Worm (Caenorhabditis elegans) whole organism, midembryonic: Measurements from ENCODE around the gene ttr-36.

Experiments used
- T22C8.4 ChIP-seq: fragments of 200-800 bp; sonication (Bioruptor generic); IDR thresholded peaks from 2 replicates; pipeline ENCODE4 v1.3.6; 2022; ENCODE audit warnings: missing genetic modification characterization, missing compliant biosample characterization
- cog-1 ChIP-seq: sonication (generic microtip); optimal IDR thresholded peaks from 2 replicates; lab custom pipeline; 2016; ENCODE audit warnings: missing genetic modification characterization, missing compliant biosample characterization
- flt-1 ChIP-seq: fragments of 200-800 bp; sonication (Bioruptor generic); IDR thresholded peaks from 2 replicates; pipeline ENCODE4 v1.3.6; 2022; ENCODE audit warnings: missing genetic modification characterization, missing compliant biosample characterization
- klf-2 ChIP-seq: fragments of 200-800 bp; sonication (Bioruptor generic); conservative IDR thresholded peaks from 2 replicates; pipeline ENCODE4 v1.3.6; 2022; ENCODE audit warnings: missing genetic modification reagents, missing genetic modification characterization, missing compliant biosample characterization
- med-1 ChIP-seq: sonication (generic microtip); optimal IDR thresholded peaks from 2 replicates; lab custom pipeline; 2017; ENCODE audit warnings: missing genetic modification characterization, mild to moderate bottlenecking, missing compliant biosample characterization, antibody characterized with exemption, missing genetic modification reagents; ENCODE audit not compliant: insufficient read depth
- ref-1 ChIP-seq: fragments of 200-800 bp; sonication (Bioruptor generic); conservative IDR thresholded peaks from 2 replicates; pipeline ENCODE4 v1.3.6; 2022; ENCODE audit warnings: missing genetic modification reagents, missing genetic modification characterization, missing compliant biosample characterization
- tab-1 ChIP-seq: fragments of 200-800 bp; sonication (Bioruptor generic); IDR thresholded peaks from 2 replicates; pipeline ENCODE4 v1.3.6; 2022; ENCODE audit warnings: missing genetic modification characterization, missing compliant biosample characterization
- ztf-23 ChIP-seq: fragments of 200-800 bp; sonication (Bioruptor generic); IDR thresholded peaks from 2 replicates; pipeline ENCODE4 v1.3.6; 2022; ENCODE audit warnings: missing genetic modification reagents, missing genetic modification characterization, missing compliant biosample characterization
- ztf-29 ChIP-seq: fragments of 200-800 bp; sonication (Bioruptor generic); IDR thresholded peaks from 2 replicates; pipeline ENCODE4 v1.3.6; 2022; ENCODE audit warnings: missing genetic modification reagents, missing genetic modification characterization, missing compliant biosample characterization

Gene ttr-36

DNA sequence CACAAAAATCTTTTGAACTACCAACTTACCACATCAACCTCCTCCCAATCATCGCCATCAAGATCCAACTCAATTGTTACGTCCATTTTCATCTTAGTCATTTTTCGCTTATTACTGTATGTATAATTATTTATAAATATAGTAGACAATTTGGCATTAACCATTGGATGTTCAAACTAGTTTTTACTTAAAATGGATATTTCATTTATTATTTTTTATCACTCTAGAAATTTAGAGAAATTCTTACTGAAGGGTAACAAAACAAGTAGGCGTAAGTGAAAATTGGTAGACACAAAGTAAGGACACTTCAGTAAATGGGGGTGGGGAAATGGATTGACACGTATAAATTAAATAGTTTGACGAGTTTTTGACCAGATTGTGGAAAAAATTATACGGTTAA lies 11.0 kb upstream of the ttr-36 start, which contains the start of gene actl-1:
Gene actl-1 (minus strand): TSS at position 101 of the 400 bp plus-strand sequence.
- TF ChIP-seq ztf-23 (GFP tag; lab: Robert Waterston, UW) (no peak), T22C8.4 (GFP tag; lab: Robert Waterston, UW) (no peak), cog-1 (tag; lab: Kevin White, UChicago) (no peak), ztf-29 (GFP tag; lab: Robert Waterston, UW) (no peak), klf-2 (GFP tag; lab: Robert Waterston, UW) (no peak), tab-1 (GFP tag; lab: Robert Waterston, UW) (no peak), med-1 (GFP tag; lab: Kevin White, UChicago) (no peak), ref-1 (GFP tag; lab: Robert Waterston, UW) (no peak), flt-1 (GFP tag; lab: Robert Waterston, UW) (no peak)

- TF ChIP-seq ref-1 (GFP tag; lab: Robert Waterston, UW) (no peak), tab-1 (GFP tag; lab: Robert Waterston, UW) (no peak), ztf-23 (GFP tag; lab: Robert Waterston, UW) (no peak), ztf-29 (GFP tag; lab: Robert Waterston, UW) (no peak), T22C8.4 (GFP tag; lab: Robert Waterston, UW) (no peak), flt-1 (GFP tag; lab: Robert Waterston, UW) (no peak), med-1 (GFP tag; lab: Kevin White, UChicago) (no peak), klf-2 (GFP tag; lab: Robert Waterston, UW) (no peak), cog-1 (tag; lab: Kevin White, UChicago) (no peak)
Observed at ce11 chrX:6503148-6503547, 7.6 kb upstream of the ttr-36 start.

- TF ChIP-seq cog-1 (tag; lab: Kevin White, UChicago): peak; percentile 32
- TF ChIP-seq ztf-29 (GFP tag; lab: Robert Waterston, UW): no peak
- no peak for TF ChIP-seq T22C8.4 (GFP tag; lab: Robert Waterston, UW)
- TF ChIP-seq tab-1 (GFP tag; lab: Robert Waterston, UW): no peak
- TF ChIP-seq ztf-23 (GFP tag; lab: Robert Waterston, UW): peak; percentile 27; the same call in 1 of the 2 replicates
- no peak for TF ChIP-seq flt-1 (GFP tag; lab: Robert Waterston, UW)
- TF ChIP-seq med-1 (GFP tag; lab: Kevin White, UChicago): no peak
- no peak for TF ChIP-seq klf-2 (GFP tag; lab: Robert Waterston, UW)
Observed at ce11 chrX:6505008-6505407, 5.7 kb upstream of the ttr-36 start, which contains the start of gene cdf-1. TSS of gene cdf-1 (minus strand) at chrX:6505143.

DNA sequence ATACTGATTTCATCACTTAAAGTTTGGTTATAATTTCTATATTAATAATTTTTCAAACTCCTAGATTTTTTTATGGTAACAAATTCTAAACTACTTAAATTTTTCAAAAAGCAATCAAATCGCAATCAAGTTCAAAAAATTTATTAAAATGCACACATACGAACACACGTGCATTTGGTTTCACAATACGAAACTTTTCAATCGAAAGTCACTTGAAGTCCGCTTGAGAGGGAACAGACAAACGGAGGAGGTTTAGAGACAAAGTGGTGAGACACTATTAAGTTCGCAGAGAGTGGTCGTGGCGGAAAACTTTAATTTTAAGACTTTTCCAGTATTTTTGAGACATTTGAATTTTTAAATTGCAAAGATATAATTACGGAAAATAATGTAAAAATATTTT lies 5.1 kb upstream of the ttr-36 start, which contains the start of gene glr-8:
Gene glr-8 (plus strand): TSS at position 319 of the 400 bp plus-strand sequence.
- TF ChIP-seq ztf-23 (GFP tag; lab: Robert Waterston, UW): no peak
- TF ChIP-seq med-1 (GFP tag; lab: Kevin White, UChicago): no peak
- TF ChIP-seq flt-1 (GFP tag; lab: Robert Waterston, UW): no peak
- no peak for TF ChIP-seq klf-2 (GFP tag; lab: Robert Waterston, UW)
- TF ChIP-seq ref-1 (GFP tag; lab: Robert Waterston, UW): no peak
- no peak for TF ChIP-seq T22C8.4 (GFP tag; lab: Robert Waterston, UW)
- no peak for TF ChIP-seq cog-1 (tag; lab: Kevin White, UChicago)
- TF ChIP-seq ztf-29 (GFP tag; lab: Robert Waterston, UW): no peak
- no peak for TF ChIP-seq tab-1 (GFP tag; lab: Robert Waterston, UW)

DNA sequence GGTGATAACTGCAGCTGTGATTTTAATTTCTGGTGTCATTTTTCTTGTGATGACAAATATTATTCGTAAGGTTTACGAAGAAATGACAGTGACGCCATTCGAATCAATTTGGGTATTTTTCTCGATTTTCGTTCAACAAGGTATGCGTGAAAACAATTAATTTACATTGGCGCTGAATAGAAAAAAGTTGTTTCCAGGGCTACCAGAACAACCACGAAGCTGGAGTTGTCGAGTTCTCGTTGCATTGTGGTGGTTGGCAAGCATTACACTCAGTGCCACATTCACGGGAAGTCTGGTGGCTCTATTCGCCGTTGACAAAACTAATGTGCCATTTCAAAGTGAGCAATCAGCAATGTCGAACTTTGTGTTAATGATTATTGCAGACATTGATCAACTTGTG lies 3.0 kb upstream of the ttr-36 start:
- no peak for TF ChIP-seq tab-1 (GFP tag; lab: Robert Waterston, UW)
- no peak for TF ChIP-seq klf-2 (GFP tag; lab: Robert Waterston, UW)
- no peak for TF ChIP-seq med-1 (GFP tag; lab: Kevin White, UChicago)
- no peak for TF ChIP-seq ref-1 (GFP tag; lab: Robert Waterston, UW)
- no peak for TF ChIP-seq T22C8.4 (GFP tag; lab: Robert Waterston, UW)
- no peak for TF ChIP-seq ztf-23 (GFP tag; lab: Robert Waterston, UW)
- no peak for TF ChIP-seq ztf-29 (GFP tag; lab: Robert Waterston, UW)
- no peak for TF ChIP-seq flt-1 (GFP tag; lab: Robert Waterston, UW)
- no peak for TF ChIP-seq cog-1 (tag; lab: Kevin White, UChicago)

DNA sequence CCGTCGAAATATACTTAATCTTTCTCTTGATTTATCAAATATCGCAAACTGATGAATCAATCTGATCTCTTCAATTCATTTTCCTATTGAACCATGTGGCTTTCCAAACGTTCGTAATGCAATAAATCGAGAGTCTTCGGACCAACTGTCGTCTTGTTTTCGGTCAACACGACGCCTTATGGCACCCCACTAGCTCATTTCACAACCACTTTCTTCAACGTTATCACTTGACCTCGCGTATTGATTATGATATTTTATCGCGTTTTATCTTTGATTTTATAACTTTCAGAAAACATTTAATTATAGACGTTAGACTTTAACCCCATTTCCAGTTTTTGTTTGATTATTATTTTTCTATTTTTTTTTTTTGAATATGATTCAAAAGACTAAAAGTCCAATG lies 914 bp upstream of the ttr-36 start:
- no peak for TF ChIP-seq cog-1 (tag; lab: Kevin White, UChicago)
- no peak for TF ChIP-seq klf-2 (GFP tag; lab: Robert Waterston, UW)
- no peak for TF ChIP-seq T22C8.4 (GFP tag; lab: Robert Waterston, UW)
- no peak for TF ChIP-seq med-1 (GFP tag; lab: Kevin White, UChicago)
- TF ChIP-seq tab-1 (GFP tag; lab: Robert Waterston, UW): no peak
- no peak for TF ChIP-seq ref-1 (GFP tag; lab: Robert Waterston, UW)
- TF ChIP-seq ztf-23 (GFP tag; lab: Robert Waterston, UW): no peak
- TF ChIP-seq ztf-29 (GFP tag; lab: Robert Waterston, UW): no peak
- no peak for TF ChIP-seq flt-1 (GFP tag; lab: Robert Waterston, UW)

DNA sequence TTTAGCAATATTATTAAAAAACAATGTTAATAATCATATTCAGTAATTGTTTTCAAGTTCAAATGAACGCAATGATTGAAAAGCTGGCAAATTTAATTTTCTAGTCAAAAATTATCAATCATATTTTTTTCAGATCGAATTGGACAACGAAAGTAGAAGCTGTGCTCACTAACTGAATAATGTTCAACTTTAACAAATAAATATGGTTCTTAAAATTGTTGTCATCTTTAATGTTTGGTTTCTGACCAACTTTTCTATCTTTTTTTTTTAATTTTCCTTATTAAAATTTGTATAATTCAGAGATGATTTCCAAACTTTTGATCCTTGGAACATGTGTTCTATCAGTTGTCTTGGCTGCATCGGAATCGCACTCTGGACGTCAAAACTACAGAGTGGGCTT lies 1.3 kb downstream of the ttr-36 start, which contains the start of gene ttr-35:
Gene ttr-35 (plus strand): TSS at position 301 of the 400 bp plus-strand sequence.
- no peak for TF ChIP-seq cog-1 (tag; lab: Kevin White, UChicago)
- TF ChIP-seq ref-1 (GFP tag; lab: Robert Waterston, UW): no peak

ce11 chrX:6514466-6514865 lies 3.7 kb downstream of the ttr-36 start:
- TF ChIP-seq ztf-23 (GFP tag; lab: Robert Waterston, UW): no peak
- no peak for TF ChIP-seq tab-1 (GFP tag; lab: Robert Waterston, UW)
- TF ChIP-seq T22C8.4 (GFP tag; lab: Robert Waterston, UW): no peak
- TF ChIP-seq ztf-29 (GFP tag; lab: Robert Waterston, UW): no peak
- TF ChIP-seq ref-1 (GFP tag; lab: Robert Waterston, UW): no peak
- no peak for TF ChIP-seq med-1 (GFP tag; lab: Kevin White, UChicago)
- no peak for TF ChIP-seq cog-1 (tag; lab: Kevin White, UChicago)
- no peak for TF ChIP-seq flt-1 (GFP tag; lab: Robert Waterston, UW)

DNA sequence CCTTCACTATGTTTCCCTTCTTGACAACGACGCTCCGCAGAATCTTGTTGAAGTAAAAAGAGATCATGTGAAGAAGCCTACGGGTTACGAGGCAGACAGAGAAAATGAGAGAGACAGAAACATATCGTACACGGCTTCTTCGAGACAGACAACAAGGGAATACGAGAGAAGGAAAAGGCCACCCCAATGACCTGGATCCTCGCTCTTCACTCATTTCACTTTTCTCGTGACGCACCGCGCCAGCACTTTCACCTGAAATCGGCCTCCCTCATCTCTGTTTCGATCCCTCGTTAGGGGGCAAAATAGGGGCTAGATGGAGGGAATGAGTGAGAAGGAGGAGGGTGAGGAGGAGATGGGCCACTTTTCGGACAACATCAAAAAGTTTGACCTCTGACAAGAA lies 4.5 kb downstream of the ttr-36 start:
- TF ChIP-seq tab-1 (GFP tag; lab: Robert Waterston, UW): no peak
- TF ChIP-seq klf-2 (GFP tag; lab: Robert Waterston, UW): no peak
- no peak for TF ChIP-seq ref-1 (GFP tag; lab: Robert Waterston, UW)
- TF ChIP-seq T22C8.4 (GFP tag; lab: Robert Waterston, UW): no peak
- TF ChIP-seq cog-1 (tag; lab: Kevin White, UChicago): no peak
- no peak for TF ChIP-seq ztf-29 (GFP tag; lab: Robert Waterston, UW)
- no peak for TF ChIP-seq flt-1 (GFP tag; lab: Robert Waterston, UW)
- TF ChIP-seq ztf-23 (GFP tag; lab: Robert Waterston, UW): no peak
- TF ChIP-seq med-1 (GFP tag; lab: Kevin White, UChicago): no peak
